Fruit fly (Drosophila melanogaster) whole organism, embryonic: ENCODE results near the gene CG18661.

Experiments
- Atf6 ChIP-seq: fragments of 200-800 bp; sonication (Bioruptor generic); IDR thresholded peaks from 2 replicates; pipeline ENCODE4 v1.3.6; 2022; ENCODE audit warnings: missing biosample characterization, missing genetic modification characterization
- CG10654 ChIP-seq: fragments of 200-800 bp; sonication (Bioruptor generic); optimal IDR thresholded peaks from 2 replicates; lab custom pipeline; 2016; ENCODE audit warnings: missing biosample characterization, missing genetic modification characterization
- CG11695 ChIP-seq: fragments of 200-800 bp; sonication (Bioruptor generic); IDR thresholded peaks from 3 replicates; pipeline ENCODE4 v1.3.6; 2022; ENCODE audit warnings: missing biosample characterization, missing genetic modification characterization
- CG11723 ChIP-seq: fragments of 200-800 bp; sonication (Bioruptor generic); optimal IDR thresholded peaks from 2 replicates; lab custom pipeline; 2017; ENCODE audit warnings: missing biosample characterization, mild to moderate bottlenecking, missing genetic modification characterization
- CG12769 ChIP-seq: fragments of 200-800 bp; sonication (Bioruptor generic); optimal IDR thresholded peaks from 2 replicates; lab custom pipeline; 2019; ENCODE audit warnings: missing biosample characterization, mild to moderate bottlenecking, missing genetic modification characterization, moderate library complexity
- CG13296 ChIP-seq: fragments of 200-800 bp; sonication (Bioruptor generic); optimal IDR thresholded peaks from 3 replicates; lab custom pipeline; 2018; ENCODE audit warnings: missing biosample characterization, mild to moderate bottlenecking, missing genetic modification characterization
- CG13894 ChIP-seq: fragments of 200-800 bp; sonication (Bioruptor generic); optimal IDR thresholded peaks from 3 replicates; lab custom pipeline; 2018; ENCODE audit warnings: missing biosample characterization, mild to moderate bottlenecking, missing genetic modification characterization, moderate library complexity
- CG16863 ChIP-seq: fragments of 200-800 bp; sonication (Bioruptor generic); optimal IDR thresholded peaks from 3 replicates; lab custom pipeline; 2016; ENCODE audit warnings: missing biosample characterization, missing genetic modification characterization
- CG18764 ChIP-seq: fragments of 200-800 bp; sonication (Bioruptor generic); optimal IDR thresholded peaks from 3 replicates; lab custom pipeline; 2016; ENCODE audit warnings: missing biosample characterization, missing genetic modification characterization
- CG2202 ChIP-seq: fragments of 200-800 bp; sonication (Bioruptor generic); optimal IDR thresholded peaks from 2 replicates; lab custom pipeline; 2018; ENCODE audit warnings: missing biosample characterization, mild to moderate bottlenecking, missing genetic modification characterization
- CG2889 ChIP-seq: fragments of 200-800 bp; sonication (Bioruptor generic); IDR thresholded peaks from 3 replicates; pipeline ENCODE4 v1.3.6; 2022; ENCODE audit warnings: missing biosample characterization, missing genetic modification characterization
- CG3407 ChIP-seq: fragments of 200-800 bp; sonication (Bioruptor generic); optimal IDR thresholded peaks from 2 replicates; lab custom pipeline; 2018; ENCODE audit warnings: missing biosample characterization, mild to moderate bottlenecking, missing genetic modification characterization
- CG6272 ChIP-seq: fragments of 200-800 bp; sonication (Bioruptor generic); IDR thresholded peaks from 2 replicates; pipeline ENCODE4 v1.3.6; 2022; ENCODE audit warnings: missing biosample characterization, missing genetic modification characterization
- CG6854 ChIP-seq: fragments of 200-800 bp; sonication (Bioruptor generic); optimal IDR thresholded peaks from 3 replicates; lab custom pipeline; 2017; ENCODE audit warnings: missing biosample characterization, mild to moderate bottlenecking, missing genetic modification characterization
- CG7271 ChIP-seq: fragments of 200-800 bp; sonication (Bioruptor generic); optimal IDR thresholded peaks from 2 replicates; lab custom pipeline; 2018; ENCODE audit warnings: missing biosample characterization, mild to moderate bottlenecking, missing genetic modification characterization, moderate library complexity
- CG7928 ChIP-seq: fragments of 200-800 bp; sonication (Bioruptor generic); optimal IDR thresholded peaks from 2 replicates; lab custom pipeline; 2017; ENCODE audit warnings: missing biosample characterization, mild to moderate bottlenecking, missing genetic modification characterization
- CG7963 ChIP-seq: fragments of 200-800 bp; sonication (Bioruptor generic); IDR thresholded peaks from 3 replicates; pipeline ENCODE4 v1.3.6; 2022; ENCODE audit warnings: missing biosample characterization, missing genetic modification characterization; ENCODE audit not compliant: partially characterized antibody
- Hr39 ChIP-seq: fragments of >200 bp; optimal IDR thresholded peaks from 2 replicates; lab custom pipeline; 2017
- Lhr ChIP-seq: fragments of 200-800 bp; sonication (Bioruptor generic); optimal IDR thresholded peaks from 3 replicates; lab custom pipeline; 2017; ENCODE audit warnings: mild to moderate bottlenecking, missing biosample characterization, missing genetic modification reagents, missing genetic modification characterization
- MTF-1 ChIP-seq: fragments of 200-800 bp; sonication (Bioruptor generic); optimal IDR thresholded peaks from 2 replicates; lab custom pipeline; 2018; ENCODE audit warnings: missing biosample characterization, mild to moderate bottlenecking, missing genetic modification characterization, borderline replicate concordance
- Mrtf ChIP-seq: fragments of 200-800 bp; sonication (Bioruptor generic); IDR thresholded peaks from 3 replicates; pipeline ENCODE4 v1.3.6; 2022; ENCODE audit warnings: missing biosample characterization, missing genetic modification characterization
- Myb ChIP-seq: fragments of 200-800 bp; sonication (Bioruptor generic); optimal IDR thresholded peaks from 2 replicates; lab custom pipeline; 2016; ENCODE audit warnings: missing biosample characterization, missing genetic modification characterization
- Nf-YC ChIP-seq: fragments of 200-800 bp; optimal IDR thresholded peaks from 3 replicates; lab custom pipeline; 2019; ENCODE audit warnings: missing biosample characterization, mild to moderate bottlenecking, missing genetic modification characterization, moderate library complexity
- Ravus ChIP-seq: fragments of 200-800 bp; sonication (Bioruptor generic); IDR thresholded peaks from 2 replicates; pipeline ENCODE4 v1.3.6; 2022; ENCODE audit warnings: missing biosample characterization, missing genetic modification characterization
- TFAM ChIP-seq: fragments of 200-800 bp; sonication (Bioruptor generic); optimal IDR thresholded peaks from 2 replicates; lab custom pipeline; 2017; ENCODE audit warnings: missing biosample characterization, missing genetic modification characterization, inconsistent platforms
- Taf1 ChIP-seq: fragments of 200-800 bp; sonication (Bioruptor generic); IDR thresholded peaks from 2 replicates; pipeline ENCODE4 v1.3.6; 2022; ENCODE audit warnings: missing biosample characterization, missing genetic modification characterization
- Trl ChIP-seq, 3 experiments: fragments of >200 bp in 2 of 3; fragments of 200-800 bp in 1 of 3; sonication (Bioruptor generic) in 1 of 3; optimal IDR thresholded peaks; 2 replicates in 1 of 3; 3 replicates in 2 of 3; lab custom pipeline; 2016 to 2017; ENCODE audit warnings: missing biosample characterization in 1 of 3, missing genetic modification characterization in 1 of 3
- Vsx1 ChIP-seq: fragments of 200-800 bp; sonication (Bioruptor generic); optimal IDR thresholded peaks from 2 replicates; lab custom pipeline; 2017; ENCODE audit warnings: missing biosample characterization, mild to moderate bottlenecking, missing genetic modification characterization, missing genetic modification reagents
- Xrp1 ChIP-seq: fragments of 200-800 bp; sonication (Bioruptor generic); IDR thresholded peaks from 2 replicates; pipeline ENCODE4 v1.3.6; 2022; ENCODE audit warnings: missing biosample characterization, missing genetic modification characterization
- aop ChIP-seq: fragments of 200-800 bp; sonication (Bioruptor generic); IDR thresholded peaks from 2 replicates; pipeline ENCODE4 v1.3.6; 2022; ENCODE audit warnings: missing biosample characterization, missing genetic modification characterization
- bowl ChIP-seq: fragments of 200-800 bp; sonication (Bioruptor generic); IDR thresholded peaks from 2 replicates; pipeline ENCODE4 v1.3.6; 2022; ENCODE audit warnings: missing biosample characterization, missing genetic modification characterization
- chinmo ChIP-seq: fragments of 200-800 bp; sonication (Bioruptor generic); IDR thresholded peaks from 4 replicates; pipeline ENCODE4 v1.3.6; 2022; ENCODE audit warnings: missing biosample characterization, missing genetic modification characterization; ENCODE audit not compliant: partially characterized antibody
- dan ChIP-seq: fragments of 200-800 bp; sonication (Bioruptor generic); IDR thresholded peaks from 2 replicates; pipeline ENCODE4 v1.3.6; 2022; ENCODE audit warnings: missing biosample characterization, missing genetic modification characterization
- dmrt11E ChIP-seq: fragments of 200-800 bp; sonication (Bioruptor generic); optimal IDR thresholded peaks from 3 replicates; lab custom pipeline; 2018; ENCODE audit warnings: missing biosample characterization, mild to moderate bottlenecking, missing genetic modification characterization, moderate library complexity
- ewg ChIP-seq: fragments of 200-800 bp; sonication (Bioruptor generic); optimal IDR thresholded peaks from 3 replicates; lab custom pipeline; 2017; ENCODE audit warnings: mild to moderate bottlenecking, missing biosample characterization, missing genetic modification reagents, missing genetic modification characterization
- gem ChIP-seq: fragments of 200-800 bp; sonication (Bioruptor generic); optimal IDR thresholded peaks from 2 replicates; lab custom pipeline; 2019; ENCODE audit warnings: missing biosample characterization, mild to moderate bottlenecking, missing genetic modification characterization, moderate library complexity
- gfzf ChIP-seq: fragments of 200-800 bp; sonication (Bioruptor generic); optimal IDR thresholded peaks from 2 replicates; lab custom pipeline; 2016; ENCODE audit warnings: missing biosample characterization, mild to moderate bottlenecking, missing genetic modification characterization, moderate library complexity
- hb ChIP-seq: fragments of 200-800 bp; sonication (Bioruptor generic); IDR thresholded peaks from 3 replicates; pipeline ENCODE4 v1.3.6; 2022; ENCODE audit warnings: missing biosample characterization, missing genetic modification characterization; ENCODE audit not compliant: partially characterized antibody
- kah ChIP-seq: fragments of 200-800 bp; sonication (Bioruptor generic); optimal IDR thresholded peaks from 2 replicates; lab custom pipeline; 2018; ENCODE audit warnings: missing biosample characterization, mild to moderate bottlenecking, missing genetic modification characterization
- lmd ChIP-seq: fragments of 200-800 bp; sonication (Bioruptor generic); IDR thresholded peaks from 2 replicates; pipeline ENCODE4 v1.3.6; 2022; ENCODE audit warnings: missing biosample characterization, missing genetic modification characterization
- odd ChIP-seq: fragments of 200-800 bp; sonication (Bioruptor generic); optimal IDR thresholded peaks from 2 replicates; lab custom pipeline; 2017; ENCODE audit warnings: missing biosample characterization, mild to moderate bottlenecking, missing genetic modification characterization
- org-1 ChIP-seq: fragments of 200-800 bp; sonication (Bioruptor generic); optimal IDR thresholded peaks from 2 replicates; lab custom pipeline; 2017; ENCODE audit warnings: missing biosample characterization, missing genetic modification characterization
- pita ChIP-seq: fragments of 200-800 bp; sonication (Bioruptor generic); optimal IDR thresholded peaks from 2 replicates; lab custom pipeline; 2017; ENCODE audit warnings: missing biosample characterization, mild to moderate bottlenecking, missing genetic modification characterization
- pzg ChIP-seq: fragments of 200-800 bp; sonication (Bioruptor generic); optimal IDR thresholded peaks from 3 replicates; lab custom pipeline; 2018; ENCODE audit warnings: missing biosample characterization, mild to moderate bottlenecking, missing genetic modification characterization, moderate library complexity
- salm ChIP-seq: fragments of 200-800 bp; sonication (Bioruptor generic); optimal IDR thresholded peaks from 2 replicates; lab custom pipeline; 2018; ENCODE audit warnings: missing biosample characterization, mild to moderate bottlenecking, missing genetic modification characterization
- toy ChIP-seq: fragments of 200-800 bp; sonication (Bioruptor generic); IDR thresholded peaks from 2 replicates; pipeline ENCODE4 v1.3.6; 2022; ENCODE audit warnings: missing biosample characterization, missing genetic modification characterization
- trem ChIP-seq: fragments of 200-800 bp; optimal IDR thresholded peaks from 3 replicates; lab custom pipeline; 2019; ENCODE audit warnings: missing biosample characterization, mild to moderate bottlenecking, missing genetic modification characterization, moderate library complexity
- trh ChIP-seq: fragments of 200-800 bp; sonication (Bioruptor generic); optimal IDR thresholded peaks from 2 replicates; lab custom pipeline; 2016; ENCODE audit warnings: missing biosample characterization, missing genetic modification characterization
- tup ChIP-seq: fragments of 200-800 bp; sonication (Bioruptor generic); optimal IDR thresholded peaks from 2 replicates; lab custom pipeline; 2016; ENCODE audit warnings: missing biosample characterization, mild to moderate bottlenecking, missing genetic modification characterization, moderate library complexity
- zfh1 ChIP-seq: fragments of 200-800 bp; sonication (Bioruptor generic); IDR thresholded peaks from 3 replicates; pipeline ENCODE4 v1.3.6; 2022; ENCODE audit warnings: missing biosample characterization, missing genetic modification characterization

The CG18661 gene

dm6 chr2L:8958046-8958497 lies 39.3 kb upstream of the CG18661 start (continued):
- peak; percentile 78 for TF ChIP-seq Taf1
- TF ChIP-seq odd (GFP tag; lab: Kevin White, UChicago), result peak; percentile 70
- TF ChIP-seq CG13894 (tag; lab: Kevin White, UChicago), result no peak
- peak; percentile 56 for TF ChIP-seq pzg (GFP tag; lab: Kevin White, UChicago)
- TF ChIP-seq org-1, result peak; percentile 91
- TF ChIP-seq CG18764 (GFP tag; lab: Kevin White, UChicago), result peak; percentile 88
- peak; percentile 33 for TF ChIP-seq gfzf (GFP tag; lab: Kevin White, UChicago)
- TF ChIP-seq CG7963 (GFP tag; lab: Robert Waterston, UW), result no peak
- peak; percentile 88 for TF ChIP-seq CG12769 (tag; lab: Kevin White, UChicago)
- peak; percentile 97 for TF ChIP-seq bowl (GFP tag; lab: Robert Waterston, UW)
- TF ChIP-seq dmrt11E (tag; lab: Kevin White, UChicago), result peak; percentile 99
- TF ChIP-seq salm (tag; lab: Kevin White, UChicago), result peak; percentile 81
- peak; percentile 90 for TF ChIP-seq CG2202 (tag; lab: Kevin White, UChicago)
- TF ChIP-seq Vsx1 (GFP tag; lab: Kevin White, UChicago), result peak; percentile 83
- peak; percentile 91 for TF ChIP-seq toy (GFP tag; lab: Robert Waterston, UW)
- peak; percentile 98 for TF ChIP-seq gem (tag; lab: Kevin White, UChicago)
- peak; percentile 93 for TF ChIP-seq Mrtf (GFP tag; lab: Robert Waterston, UW)
- peak; percentile 71 for TF ChIP-seq Nf-YC (tag; lab: Kevin White, UChicago)
- peak; percentile 87 for TF ChIP-seq CG3407
- TF ChIP-seq tup (GFP tag; lab: Kevin White, UChicago), result peak; percentile 76
- peak; percentile 99 for TF ChIP-seq Xrp1
- peak; percentile 61 for TF ChIP-seq kah (GFP tag; lab: Kevin White, UChicago)
- peak; percentile 79 for TF ChIP-seq aop
- TF ChIP-seq hb, result no peak
- TF ChIP-seq CG2889 (GFP tag; lab: Robert Waterston, UW), result peak; percentile 96
- TF ChIP-seq Lhr (GFP tag; lab: Kevin White, UChicago), result peak; percentile 80
- peak; percentile 81 for TF ChIP-seq CG7271 (tag; lab: Kevin White, UChicago)
- TF ChIP-seq ewg (GFP tag; lab: Kevin White, UChicago), result peak; percentile 81
- peak; percentile 97 for TF ChIP-seq CG6272 (GFP tag; lab: Robert Waterston, UW)
- peak; percentile 95 for TF ChIP-seq trh (GFP tag; lab: Kevin White, UChicago)
- peak; percentile 78 for TF ChIP-seq CG11723 (GFP tag; lab: Kevin White, UChicago)
- TF ChIP-seq MTF-1, result peak; percentile 80
- peak; percentile 79 for TF ChIP-seq TFAM (GFP tag; lab: Kevin White, UChicago)
- TF ChIP-seq lmd (GFP tag; lab: Robert Waterston, UW), result peak; percentile 97
- peak; percentile 98 for TF ChIP-seq zfh1 (GFP tag; lab: Robert Waterston, UW)
- TF ChIP-seq CG7928, result peak; percentile 41
- TF ChIP-seq Atf6 (GFP tag; lab: Robert Waterston, UW), result peak; percentile 98
- peak; percentile 66 for TF ChIP-seq pita
- no peak for TF ChIP-seq dan (GFP tag; lab: Robert Waterston, UW)
- TF ChIP-seq Myb (GFP tag; lab: Kevin White, UChicago), result peak; percentile 66
- TF ChIP-seq CG16863 (GFP tag; lab: Kevin White, UChicago), result peak; percentile 91
- TF ChIP-seq Trl (optimal IDR thresholded peaks at IDR 0.05; lab: Kevin White, UChicago), result peak; percentile 84 to 97
- TF ChIP-seq Trl (GFP tag; optimal IDR thresholded peaks at IDR 0.05; lab: Kevin White, UChicago), result peak; percentile 97
- peak; percentile 84 for TF ChIP-seq CG13296 (GFP tag; lab: Kevin White, UChicago)
- TF ChIP-seq chinmo (GFP tag; lab: Robert Waterston, UW), result no peak
- peak; percentile 90 for TF ChIP-seq CG10654 (GFP tag; lab: Kevin White, UChicago)
- TF ChIP-seq CG11695 (GFP tag; lab: Robert Waterston, UW), result peak; percentile 98
- TF ChIP-seq Hr39 (lab: Kevin White, UChicago), result no peak
- TF ChIP-seq CG6854 (GFP tag; lab: Kevin White, UChicago), result peak; percentile 83
- peak; percentile 95 for TF ChIP-seq Ravus (GFP tag; lab: Robert Waterston, UW)
- TF ChIP-seq trem (tag; lab: Kevin White, UChicago), result peak; percentile 92
